2 fruit fly cellular contexts compared by ENCODE assay signal in the genomic region with DNA sequence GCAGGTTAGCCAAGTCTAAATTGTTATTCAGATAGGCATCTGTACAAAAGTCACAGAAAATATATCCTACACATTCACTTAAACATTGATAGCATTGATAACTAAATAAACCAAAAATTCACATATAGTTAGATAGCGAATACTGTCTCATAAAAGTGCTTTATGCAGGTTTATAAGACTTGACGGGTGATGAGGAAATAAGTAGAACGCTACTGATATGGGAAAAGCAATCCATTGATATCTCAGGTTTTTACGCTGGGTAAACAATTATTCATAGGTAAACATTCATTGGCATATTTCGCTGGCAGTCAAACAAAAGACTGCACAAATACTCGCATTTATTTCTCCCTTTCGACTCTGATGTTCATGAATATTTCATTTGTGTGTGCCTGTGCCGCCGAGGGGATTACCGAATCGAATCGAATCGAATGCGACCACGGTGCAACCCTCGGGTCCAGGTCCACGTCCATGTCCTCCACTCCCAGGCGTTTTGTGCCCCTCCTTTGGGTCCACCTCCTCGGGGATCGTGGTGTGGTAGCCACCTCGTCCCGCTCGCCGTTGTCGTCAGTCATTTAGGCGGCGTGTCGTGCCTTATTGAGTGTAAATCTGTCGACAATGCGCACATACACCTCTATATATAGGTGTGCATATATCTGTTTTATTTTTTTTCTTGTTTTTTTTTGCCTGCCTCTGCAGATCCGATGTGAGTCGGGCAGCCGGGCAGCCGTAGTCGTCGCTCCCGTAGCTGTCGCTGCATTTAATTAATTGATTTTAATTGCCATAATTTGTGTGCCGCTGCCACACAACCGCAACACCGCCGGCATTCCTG.
TF ChIP-seq lines count a peak whose summit lies in the region.

No protein-coding gene starts in this region.

TF ChIP-seq in whole organism, embryonic, 481 proteins besides CTCF, POLR2A, EP300 and RAD21 (continued from another document and continues in another):
- TF ChIP-seq disco-r (GFP tag; optimal IDR thresholded peaks at IDR 0.05; lab: Kevin White, UChicago) (no peak), CG2129 (GFP tag; IDR thresholded peaks at IDR 0.05; lab: Robert Waterston, UW; ENCODE audit: partially characterized antibody) (no peak), sr (GFP tag; IDR thresholded peaks at IDR 0.05; lab: Robert Waterston, UW) (no peak), btn (GFP tag; optimal IDR thresholded peaks at IDR 0.05; lab: Kevin White, UChicago) (no peak), Jarid2 (GFP tag; optimal IDR thresholded peaks at IDR 0.05; lab: Kevin White, UChicago) (peak; percentile 6), CG12769 (tag; optimal IDR thresholded peaks at IDR 0.05; lab: Kevin White, UChicago) (no peak), unc-4 (GFP tag; IDR thresholded peaks at IDR 0.05; lab: Robert Waterston, UW; ENCODE audit: partially characterized antibody) (no peak), Vsx1 (GFP tag; optimal IDR thresholded peaks at IDR 0.05; lab: Kevin White, UChicago) (no peak), PHDP (tag; optimal IDR thresholded peaks at IDR 0.05; lab: Kevin White, UChicago) (no peak), CG3838 (GFP tag; optimal IDR thresholded peaks at IDR 0.05; lab: Kevin White, UChicago) (no peak), Optix (GFP tag; IDR thresholded peaks at IDR 0.05; lab: Robert Waterston, UW) (no peak), H2.0 (GFP tag; IDR thresholded peaks at IDR 0.05; lab: Robert Waterston, UW) (no peak), salm (tag; optimal IDR thresholded peaks at IDR 0.05; lab: Kevin White, UChicago) (no peak), Nf-YA (GFP tag; IDR thresholded peaks at IDR 0.05; lab: Robert Waterston, UW) (no peak), chinmo (GFP tag; IDR thresholded peaks at IDR 0.05; lab: Robert Waterston, UW; ENCODE audit: partially characterized antibody) (0 out of 4 replicates have a peak, but pooled peaks have one; percentile 58), ara (GFP tag; IDR thresholded peaks at IDR 0.05; lab: Robert Waterston, UW) (no peak), CG11247 (GFP tag; IDR thresholded peaks at IDR 0.05; lab: Robert Waterston, UW) (no peak), ab (GFP tag; optimal IDR thresholded peaks at IDR 0.05; lab: Kevin White, UChicago) (no peak), bigmax (GFP tag; optimal IDR thresholded peaks at IDR 0.05; lab: Kevin White, UChicago) (no peak), psq (GFP tag; optimal IDR thresholded peaks at IDR 0.05; lab: Kevin White, UChicago) (no peak), zen (tag; optimal IDR thresholded peaks at IDR 0.05; lab: Kevin White, UChicago) (no peak), CG15696 (tag; optimal IDR thresholded peaks at IDR 0.05; lab: Kevin White, UChicago) (no peak), CG7357 (GFP tag; IDR thresholded peaks at IDR 0.05; lab: Robert Waterston, UW) (no peak), Camta (GFP tag; optimal IDR thresholded peaks at IDR 0.05; lab: Kevin White, UChicago) (no peak), Drgx (GFP tag; IDR thresholded peaks at IDR 0.05; lab: Robert Waterston, UW) (peak; percentile 17; the same call in 1 of the 2 replicates), ase (GFP tag; IDR thresholded peaks at IDR 0.05; lab: Robert Waterston, UW) (no peak), CG11093 (GFP tag; IDR thresholded peaks at IDR 0.05; lab: Robert Waterston, UW) (0 out of 3 replicates have a peak, but pooled peaks have one; percentile 7), lbe (GFP tag; optimal IDR thresholded peaks at IDR 0.05; lab: Kevin White, UChicago) (no peak), CG17186 (GFP tag; optimal IDR thresholded peaks at IDR 0.05; lab: Kevin White, UChicago) (no peak), CG18619 (GFP tag; optimal IDR thresholded peaks at IDR 0.05; lab: Kevin White, UChicago) (no peak), kah (GFP tag; optimal IDR thresholded peaks at IDR 0.05; lab: Kevin White, UChicago) (no peak), CG15073 (GFP tag; optimal IDR thresholded peaks at IDR 0.05; lab: Kevin White, UChicago) (no peak), Adf1 (GFP tag; IDR thresholded peaks at IDR 0.05; lab: Robert Waterston, UW) (no peak), mirr (GFP tag; optimal IDR thresholded peaks at IDR 0.05; lab: Kevin White, UChicago) (no peak), Lim3 (GFP tag; IDR thresholded peaks at IDR 0.05; lab: Robert Waterston, UW) (no peak), CHES-1-like (GFP tag; optimal IDR thresholded peaks at IDR 0.05; lab: Kevin White, UChicago) (no peak), CG10267 (tag; optimal IDR thresholded peaks at IDR 0.05; lab: Kevin White, UChicago) (no peak), CG17612 (GFP tag; IDR thresholded peaks at IDR 0.05; lab: Robert Waterston, UW) (no peak), CG4730 (GFP tag; IDR thresholded peaks at IDR 0.05; lab: Robert Waterston, UW) (0 out of 2 replicates have a peak, but pooled peaks have one; percentile 8), CG9727 (GFP tag; optimal IDR thresholded peaks at IDR 0.05; lab: Kevin White, UChicago) (no peak), Sin3A (optimal IDR thresholded peaks at IDR 0.05; lab: Kevin White, UChicago) (no peak), sqz (GFP tag; optimal IDR thresholded peaks at IDR 0.05; lab: Kevin White, UChicago) (no peak), CG10274 (GFP tag; optimal IDR thresholded peaks at IDR 0.05; lab: Kevin White, UChicago) (no peak), CG12659 (GFP tag; optimal IDR thresholded peaks at IDR 0.05; lab: Kevin White, UChicago) (no peak), cato (GFP tag; optimal IDR thresholded peaks at IDR 0.05; lab: Kevin White, UChicago; ENCODE audit: borderline replicate concordance) (no peak), Mad (GFP tag; optimal IDR thresholded peaks at IDR 0.05; lab: Kevin White, UChicago) (no peak), Oaz (GFP tag; IDR thresholded peaks at IDR 0.05; lab: Robert Waterston, UW) (0 out of 2 replicates have a peak, but pooled peaks have one; percentile 19), Doc3 (GFP tag; IDR thresholded peaks at IDR 0.05; lab: Robert Waterston, UW; ENCODE audit: partially characterized antibody) (no peak), odd (GFP tag; optimal IDR thresholded peaks at IDR 0.05; lab: Kevin White, UChicago) (no peak), chm (GFP tag; IDR thresholded peaks at IDR 0.05; lab: Robert Waterston, UW) (no peak), CG3407 (GFP tag; optimal IDR thresholded peaks at IDR 0.05; lab: Kevin White, UChicago) (no peak), ken (GFP tag; IDR thresholded peaks at IDR 0.05; lab: Robert Waterston, UW) (no peak), gt (GFP tag; IDR thresholded peaks at IDR 0.05; lab: Robert Waterston, UW) (no peak), Ssrp (tag; optimal IDR thresholded peaks at IDR 0.05; lab: Kevin White, UChicago) (peak; percentile 10), sens (GFP tag; lab: Kevin White, UChicago) (peak; percentile 55), MBD-R2 (GFP tag; IDR thresholded peaks at IDR 0.05; lab: Robert Waterston, UW) (no peak), CG10366 (GFP tag; IDR thresholded peaks at IDR 0.05; lab: Robert Waterston, UW) (no peak), tgo (GFP tag; IDR thresholded peaks at IDR 0.05; lab: Robert Waterston, UW) (no peak), CG10462 (GFP tag; optimal IDR thresholded peaks at IDR 0.05; lab: Kevin White, UChicago) (no peak), NFAT (GFP tag; IDR thresholded peaks at IDR 0.05; lab: Robert Waterston, UW) (no peak), luna (GFP tag; optimal IDR thresholded peaks at IDR 0.05; lab: Kevin White, UChicago) (no peak), CG8290 (GFP tag; optimal IDR thresholded peaks at IDR 0.05; lab: Kevin White, UChicago) (no peak), CG8290 (tag; optimal IDR thresholded peaks at IDR 0.05; lab: Kevin White, UChicago) (no peak)

TF ChIP-seq in whole organism, prepupa, 60 proteins besides CTCF, POLR2A, EP300 and RAD21 (continued from another document):
- TF ChIP-seq OdsH (GFP tag; optimal IDR thresholded peaks at IDR 0.05; lab: Kevin White, UChicago) (peak; percentile 35), Ets96B (tag; optimal IDR thresholded peaks at IDR 0.05; lab: Kevin White, UChicago) (peak; percentile 39), dac (GFP tag; optimal IDR thresholded peaks at IDR 0.05; lab: Kevin White, UChicago) (no peak), CG8632 (GFP tag; optimal IDR thresholded peaks at IDR 0.05; lab: Kevin White, UChicago) (peak; percentile 53), CG4318 (GFP tag; optimal IDR thresholded peaks at IDR 0.05; lab: Kevin White, UChicago) (peak; percentile 36), CG6163 (GFP tag; IDR thresholded peaks at IDR 0.05; lab: Robert Waterston, UW) (no peak; the same call in 2 of the 3 replicates), Ets21C (GFP tag; optimal IDR thresholded peaks at IDR 0.05; lab: Kevin White, UChicago) (peak; percentile 36), CG31627 (GFP tag; optimal IDR thresholded peaks at IDR 0.05; lab: Kevin White, UChicago) (peak; percentile 47), CG6854 (GFP tag; optimal IDR thresholded peaks at IDR 0.05; lab: Kevin White, UChicago) (no peak), cyc (GFP tag; optimal IDR thresholded peaks at IDR 0.05; lab: Kevin White, UChicago) (peak; percentile 30), fd59A (GFP tag; optimal IDR thresholded peaks at IDR 0.05; lab: Kevin White, UChicago) (peak; percentile 31), acj6 (GFP tag; optimal IDR thresholded peaks at IDR 0.05; lab: Kevin White, UChicago) (peak; percentile 38), fd85E (GFP tag; optimal IDR thresholded peaks at IDR 0.05; lab: Kevin White, UChicago) (no peak), ss (GFP tag; optimal IDR thresholded peaks at IDR 0.05; lab: Kevin White, UChicago) (peak in 1 of 2 experiments; percentile 31), Eip78C (GFP tag; lab: Kevin White, UChicago) (peak; percentile 88), vri (GFP tag; optimal IDR thresholded peaks at IDR 0.05; lab: Kevin White, UChicago) (peak; percentile 33), CG6792 (GFP tag; optimal IDR thresholded peaks at IDR 0.05; lab: Kevin White, UChicago) (no peak), Sox15 (GFP tag; optimal IDR thresholded peaks at IDR 0.05; lab: Kevin White, UChicago) (peak; percentile 21), CG6808 (GFP tag; optimal IDR thresholded peaks at IDR 0.05; lab: Kevin White, UChicago) (peak; percentile 21), CG15336 (GFP tag; IDR thresholded peaks at IDR 0.05; lab: Robert Waterston, UW) (no peak), CG10631 (GFP tag; optimal IDR thresholded peaks at IDR 0.05; lab: Kevin White, UChicago) (peak; percentile 61), net (GFP tag; optimal IDR thresholded peaks at IDR 0.05; lab: Kevin White, UChicago) (no peak), Sox14 (GFP tag; optimal IDR thresholded peaks at IDR 0.05; lab: Kevin White, UChicago) (peak; percentile 41), CG3919 (GFP tag; optimal IDR thresholded peaks at IDR 0.05; lab: Kevin White, UChicago) (peak; percentile 35), Hr38 (GFP tag; optimal IDR thresholded peaks at IDR 0.05; lab: Kevin White, UChicago) (no peak), CG9139 (GFP tag; optimal IDR thresholded peaks at IDR 0.05; lab: Kevin White, UChicago) (peak; percentile 59), topi (GFP tag; optimal IDR thresholded peaks at IDR 0.05; lab: Kevin White, UChicago) (peak; percentile 8), CG3032 (tag; optimal IDR thresholded peaks at IDR 0.05; lab: Kevin White, UChicago) (peak; percentile 24), achi (GFP tag; optimal IDR thresholded peaks at IDR 0.05; lab: Kevin White, UChicago) (peak; percentile 31), CG34406 (GFP tag; optimal IDR thresholded peaks at IDR 0.05; lab: Kevin White, UChicago) (no peak), Sox102F (GFP tag; optimal IDR thresholded peaks at IDR 0.05; lab: Kevin White, UChicago) (no peak), svp (GFP tag; lab: Kevin White, UChicago) (peak; percentile 75), CG11294 (GFP tag; IDR thresholded peaks at IDR 0.05; lab: Robert Waterston, UW) (no peak), salr (GFP tag; optimal IDR thresholded peaks at IDR 0.05; lab: Kevin White, UChicago) (peak in 1 of 2 experiments; percentile 17), Blimp-1 (GFP tag; optimal IDR thresholded peaks at IDR 0.05; lab: Kevin White, UChicago) (no peak), CG16779 (tag; optimal IDR thresholded peaks at IDR 0.05; lab: Kevin White, UChicago) (no peak), CG10669 (GFP tag; optimal IDR thresholded peaks at IDR 0.05; lab: Kevin White, UChicago) (peak; percentile 52), dsx (GFP tag; optimal IDR thresholded peaks at IDR 0.05; lab: Kevin White, UChicago; ENCODE audit: poor library complexity, severe bottlenecking) (no peak), lz (GFP tag; optimal IDR thresholded peaks at IDR 0.05; lab: Kevin White, UChicago) (peak; percentile 40), esn (GFP tag; optimal IDR thresholded peaks at IDR 0.05; lab: Kevin White, UChicago) (peak; percentile 57), CG11902 (GFP tag; optimal IDR thresholded peaks at IDR 0.05; lab: Kevin White, UChicago) (peak; percentile 11)
